Fruit fly (Drosophila melanogaster): ENCODE results near the gene Hf.

DNA sequence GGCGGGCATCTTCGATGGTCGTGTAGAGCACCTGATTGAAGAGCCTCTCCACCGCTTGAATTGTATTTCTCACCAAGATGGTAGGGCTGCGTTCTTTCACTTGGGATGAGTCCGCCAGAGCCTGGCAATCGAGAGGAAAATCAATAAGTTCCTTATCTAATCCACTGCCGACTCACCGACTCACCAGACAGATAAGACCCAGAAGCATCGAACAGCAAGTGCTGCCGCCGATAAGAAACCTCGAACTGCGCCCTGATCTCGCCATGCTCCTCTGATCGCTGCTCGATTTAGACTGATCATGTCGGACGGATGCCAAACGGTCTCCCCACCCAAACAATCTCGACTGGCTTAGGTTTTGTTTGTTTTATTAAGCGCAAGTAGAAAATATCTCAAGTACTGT is at the start of gene Hf:
- TF ChIP-seq kay (GFP tag; ENCODE audit: borderline replicate concordance) (no peak), pad (GFP tag; optimal IDR thresholded peaks at IDR 0.05) (no peak), toe (GFP tag; optimal IDR thresholded peaks at IDR 0.05) (no peak), Clk (GFP tag; optimal IDR thresholded peaks at IDR 0.05) (no peak), tj (GFP tag; optimal IDR thresholded peaks at IDR 0.05) (no peak), CG7101 (tag; optimal IDR thresholded peaks at IDR 0.05) (no peak), cnc (optimal IDR thresholded peaks at IDR 0.05) (no peak), CG33017 (tag; optimal IDR thresholded peaks at IDR 0.05) (no peak), CG1620 (GFP tag; optimal IDR thresholded peaks at IDR 0.05) (no peak)
